Worm (Caenorhabditis elegans): ENCODE results near the gene irld-8.
A peak's percentile ranks its signal among the peaks of the same experiment; 100 is the strongest.
"Not testable (repeated sequence)": the region's sequence is repeated elsewhere in the genome, so short reads cannot be mapped to it uniquely, and the experiment has no call there.

- TF ChIP-seq madf-6 (GFP tag; IDR thresholded peaks at IDR 0.05); lin-54 (GFP tag; optimal IDR thresholded peaks at IDR 0.05); ceh-58 (GFP tag; IDR thresholded peaks at IDR 0.05); ama-1 (optimal IDR thresholded peaks at IDR 0.05); ama-1 (GFP tag; optimal IDR thresholded peaks at IDR 0.05); akir-1 (GFP tag; optimal IDR thresholded peaks at IDR 0.05); ztf-3 (GFP tag; optimal IDR thresholded peaks at IDR 0.05); nfyb-1 (GFP tag; IDR thresholded peaks at IDR 0.05): not testable (repeated sequence)
- peak; percentile 50 for TF ChIP-seq hmg-1.2 (GFP tag; IDR thresholded peaks at IDR 0.05)
These were observed 8.0 kb downstream of the irld-8 start for ce11 chrIV:8123541-8123940.
